Worm (Caenorhabditis elegans): ENCODE data around the gene fkh-7.

DNA sequence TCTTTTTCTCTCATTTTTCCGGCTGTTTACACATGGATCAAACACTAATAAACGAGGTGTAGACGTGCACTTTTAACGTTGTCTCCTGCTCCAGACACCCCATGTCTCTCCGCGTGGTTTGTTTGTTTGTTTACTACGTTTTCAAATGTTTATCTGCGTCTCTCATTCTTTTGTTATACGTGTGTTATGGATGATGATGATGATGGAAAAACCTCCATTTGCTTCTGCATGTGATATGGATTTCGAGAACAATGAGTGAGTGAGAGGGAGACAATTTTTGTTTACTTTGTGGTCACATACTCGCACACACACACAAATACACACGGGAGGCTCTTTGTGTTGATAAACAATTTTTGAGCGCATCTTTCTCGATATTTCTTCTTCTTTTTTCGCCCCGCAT, 20.0 kb downstream of the fkh-7 start:
- no peak for TF ChIP-seq klf-2 (GFP tag; conservative IDR thresholded peaks at IDR 0.05)
- no peak for TF ChIP-seq ztf-29 (GFP tag; IDR thresholded peaks at IDR 0.05)
- no peak for TF ChIP-seq tab-1 (GFP tag; IDR thresholded peaks at IDR 0.05)
- no peak for TF ChIP-seq ref-1 (GFP tag; conservative IDR thresholded peaks at IDR 0.05)
